Worm (Caenorhabditis elegans) whole organism, mixed stage, embryonic: ENCODE results near the gene mdt-21.
"Not testable (repeated sequence)": the region's sequence is repeated elsewhere in the genome, so short reads cannot be mapped to it uniquely, and the experiment has no call there.

Source experiments
- M03D4.4 ChIP-seq: sonication (generic microtip); optimal IDR thresholded peaks from 2 replicates; lab custom pipeline; 2017; ENCODE audit warnings: mild to moderate bottlenecking, missing genetic modification characterization, missing compliant biosample characterization
- bed-3 ChIP-seq: fragments of 200-800 bp; sonication (Bioruptor generic); optimal IDR thresholded peaks from 3 replicates; lab custom pipeline; 2018; ENCODE audit warnings: mild to moderate bottlenecking, missing genetic modification characterization, moderate library complexity, missing compliant biosample characterization
- blmp-1 ChIP-seq: fragments of 150-350 bp; optimal IDR thresholded peaks from 2 replicates; lab custom pipeline; 2014; ENCODE audit warnings: missing biosample characterization, missing genetic modification characterization
- ceh-39 ChIP-seq: fragments of 150-350 bp; optimal IDR thresholded peaks from 2 replicates; lab custom pipeline; 2014; ENCODE audit warnings: missing biosample characterization, missing genetic modification characterization
- ceh-43 ChIP-seq: fragments of 200-800 bp; sonication (Bioruptor generic); optimal IDR thresholded peaks from 2 replicates; lab custom pipeline; 2018; ENCODE audit warnings: mild to moderate bottlenecking, missing genetic modification characterization, moderate library complexity, missing compliant biosample characterization
- ceh-83 ChIP-seq: fragments of 200-800 bp; sonication (Bioruptor generic); optimal IDR thresholded peaks from 2 replicates; lab custom pipeline; 2018; ENCODE audit warnings: mild to moderate bottlenecking, missing genetic modification characterization, missing compliant biosample characterization
- ces-1 ChIP-seq: fragments of 150-350 bp; optimal IDR thresholded peaks from 2 replicates; lab custom pipeline; 2014; ENCODE audit warnings: missing biosample characterization, missing genetic modification reagents, missing genetic modification characterization
- cnd-1 ChIP-seq: fragments of 200-800 bp; sonication (Bioruptor generic); optimal IDR thresholded peaks from 2 replicates; lab custom pipeline; 2018; ENCODE audit warnings: mild to moderate bottlenecking, missing genetic modification characterization, missing compliant biosample characterization
- drap-1 ChIP-seq: fragments of 200-800 bp; sonication (Bioruptor generic); optimal IDR thresholded peaks from 3 replicates; lab custom pipeline; 2018; ENCODE audit warnings: mild to moderate bottlenecking, missing genetic modification characterization, missing compliant biosample characterization
- elt-1 ChIP-seq: sonication (generic microtip); optimal IDR thresholded peaks from 2 replicates; lab custom pipeline; 2017; ENCODE audit warnings: missing genetic modification characterization, mild to moderate bottlenecking, missing compliant biosample characterization, antibody characterized with exemption, moderate library complexity, borderline replicate concordance; ENCODE audit not compliant: insufficient read depth
- elt-3 ChIP-seq: fragments of 150-350 bp; optimal IDR thresholded peaks from 2 replicates; lab custom pipeline; 2014; ENCODE audit warnings: missing biosample characterization, missing genetic modification characterization
- flh-1 ChIP-seq: fragments of 200-800 bp; sonication (Bioruptor generic); optimal IDR thresholded peaks from 2 replicates; lab custom pipeline; 2018; ENCODE audit warnings: mild to moderate bottlenecking, missing genetic modification characterization, moderate library complexity, missing compliant biosample characterization
- lin-13 ChIP-seq: fragments of 150-350 bp; optimal IDR thresholded peaks from 2 replicates; lab custom pipeline; 2014; ENCODE audit warnings: missing biosample characterization, missing genetic modification characterization
- lin-32 ChIP-seq: fragments of 200-800 bp; sonication (Bioruptor generic); optimal IDR thresholded peaks from 2 replicates; lab custom pipeline; 2018; ENCODE audit warnings: mild to moderate bottlenecking, missing genetic modification characterization, missing compliant biosample characterization
- lsy-2 ChIP-seq: fragments of 150-350 bp; optimal IDR thresholded peaks from 2 replicates; lab custom pipeline; 2014; ENCODE audit warnings: missing biosample characterization, missing genetic modification characterization
- mab-5 ChIP-seq: fragments of 150-350 bp; optimal IDR thresholded peaks from 2 replicates; lab custom pipeline; 2014; ENCODE audit warnings: missing biosample characterization, missing genetic modification characterization
- mep-1 ChIP-seq: fragments of 150-350 bp; optimal IDR thresholded peaks from 2 replicates; lab custom pipeline; 2017; ENCODE audit warnings: missing biosample characterization, missing genetic modification reagents, missing genetic modification characterization, inconsistent platforms
- mls-2 ChIP-seq: sonication (generic microtip); optimal IDR thresholded peaks from 2 replicates; lab custom pipeline; 2016; ENCODE audit warnings: mild to moderate bottlenecking, missing genetic modification characterization, moderate library complexity, missing compliant biosample characterization
- nhr-12 ChIP-seq: fragments of 150-350 bp; optimal IDR thresholded peaks from 2 replicates; lab custom pipeline; 2014; ENCODE audit warnings: missing biosample characterization, missing genetic modification characterization
- nhr-2 ChIP-seq: fragments of 150-350 bp; optimal IDR thresholded peaks from 2 replicates; lab custom pipeline; 2014; ENCODE audit warnings: missing biosample characterization, missing genetic modification characterization
- nhr-28 ChIP-seq: fragments of 150-350 bp; optimal IDR thresholded peaks from 2 replicates; lab custom pipeline; 2014; ENCODE audit warnings: missing biosample characterization, missing genetic modification characterization
- nhr-76 ChIP-seq: sonication (generic microtip); optimal IDR thresholded peaks from 2 replicates; lab custom pipeline; 2017; ENCODE audit warnings: missing biosample characterization, missing genetic modification characterization
- pha-4 ChIP-seq: fragments of 150-350 bp; optimal IDR thresholded peaks from 2 replicates; lab custom pipeline; 2018; ENCODE audit warnings: missing biosample characterization, missing genetic modification reagents, missing genetic modification characterization
- sem-2 ChIP-seq: fragments of 200-800 bp; sonication (Bioruptor generic); optimal IDR thresholded peaks from 2 replicates; lab custom pipeline; 2018; ENCODE audit warnings: mild to moderate bottlenecking, missing genetic modification characterization, missing compliant biosample characterization
- snpc-4 ChIP-seq: fragments of 150-350 bp; optimal IDR thresholded peaks from 2 replicates; lab custom pipeline; 2014; ENCODE audit warnings: missing biosample characterization, missing genetic modification characterization
- sptf-1 ChIP-seq: sonication (generic microtip); optimal IDR thresholded peaks from 2 replicates; lab custom pipeline; 2017; ENCODE audit warnings: mild to moderate bottlenecking, missing genetic modification characterization, moderate library complexity, missing compliant biosample characterization
- tbx-8 ChIP-seq: fragments of 200-800 bp; sonication (Bioruptor generic); optimal IDR thresholded peaks from 2 replicates; lab custom pipeline; 2018; ENCODE audit warnings: mild to moderate bottlenecking, missing genetic modification characterization, moderate library complexity, missing compliant biosample characterization
- unc-39 ChIP-seq: fragments of 150-350 bp; optimal IDR thresholded peaks from 2 replicates; lab custom pipeline; 2014; ENCODE audit warnings: missing biosample characterization, missing genetic modification characterization
- zip-8 ChIP-seq: fragments of 150-350 bp; optimal IDR thresholded peaks from 2 replicates; lab custom pipeline; 2014; ENCODE audit warnings: missing biosample characterization, missing genetic modification characterization
- ztf-11 ChIP-seq: fragments of 150-350 bp; optimal IDR thresholded peaks from 2 replicates; lab custom pipeline; 2014; ENCODE audit warnings: missing biosample characterization, missing genetic modification characterization

Gene mdt-21

DNA sequence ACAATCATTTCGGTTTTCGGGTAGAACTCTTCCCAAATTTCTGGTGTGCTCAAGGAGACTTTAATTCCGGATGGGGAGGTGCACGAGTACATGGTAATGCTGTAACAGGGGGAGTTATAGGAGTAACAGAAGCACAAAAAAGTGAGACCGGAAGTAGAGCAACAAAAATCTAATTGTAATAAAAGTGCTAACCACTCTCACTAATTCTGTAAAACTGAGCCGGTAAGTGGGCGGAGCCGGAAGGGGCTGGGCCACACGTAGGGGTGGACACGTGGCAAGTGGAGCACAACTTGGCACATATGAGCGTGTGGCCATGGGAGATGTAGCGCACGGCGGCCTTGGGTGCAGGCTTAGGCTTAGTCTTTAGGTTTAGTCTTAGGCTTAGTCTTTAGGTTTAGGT lies 8.5 kb downstream of the mdt-21 start, which contains the start of gene tbx-38:
Gene tbx-38, minus strand, starts transcription at position 101 of the 400 bp plus-strand sequence.
- no peak for TF ChIP-seq nhr-28 (tag; lab: Kevin White, UChicago)
- no peak for TF ChIP-seq tbx-8 (GFP tag; lab: Kevin White, UChicago)
- no peak for TF ChIP-seq sptf-1 (tag; lab: Kevin White, UChicago)
- TF ChIP-seq unc-39: no peak
- TF ChIP-seq bed-3 (GFP tag; lab: Kevin White, UChicago): no peak
- TF ChIP-seq lsy-2 (tag; lab: Kevin White, UChicago): no peak
- TF ChIP-seq ceh-39 (tag; lab: Kevin White, UChicago): no peak
- no peak for TF ChIP-seq lin-13 (tag; lab: Kevin White, UChicago)
- TF ChIP-seq nhr-12: no peak
- no peak for TF ChIP-seq nhr-2 (tag; lab: Kevin White, UChicago)
- TF ChIP-seq cnd-1 (tag; lab: Kevin White, UChicago): no peak
- TF ChIP-seq mab-5 (tag; lab: Kevin White, UChicago): no peak
- TF ChIP-seq nhr-76 (tag; lab: Kevin White, UChicago): no peak
- TF ChIP-seq flh-1 (GFP tag; lab: Kevin White, UChicago): no peak
- no peak for TF ChIP-seq blmp-1 (tag; lab: Kevin White, UChicago)
- TF ChIP-seq M03D4.4: no peak
- no peak for TF ChIP-seq elt-3 (tag; lab: Kevin White, UChicago)
- no peak for TF ChIP-seq ceh-83 (GFP tag; lab: Kevin White, UChicago)
- no peak for TF ChIP-seq ces-1 (GFP tag; lab: Kevin White, UChicago)
- no peak for TF ChIP-seq pha-4 (tag; lab: Kevin White, UChicago)

DNA sequence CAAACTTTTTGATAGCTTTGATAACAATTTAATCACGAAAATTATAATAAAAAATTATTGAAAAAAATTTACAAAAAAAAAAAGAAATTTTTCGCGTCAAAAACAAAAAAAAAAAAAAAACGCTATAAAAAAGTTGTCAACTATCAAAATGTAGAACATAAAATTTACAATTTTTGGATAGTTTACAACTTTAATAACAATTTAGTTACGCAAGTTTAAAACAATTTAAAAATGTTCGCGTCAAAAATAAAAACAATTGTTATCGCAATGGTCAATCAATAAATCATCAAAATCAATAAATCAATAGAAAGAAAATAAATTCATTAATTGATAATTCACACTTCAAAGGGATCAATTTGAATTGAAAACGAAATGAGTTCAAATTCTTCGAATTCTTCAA lies 10.0 kb downstream of the mdt-21 start, which contains the start of gene C24H11.1:
Gene C24H11.1, plus strand, starts transcription at position 301 of the 400 bp plus-strand sequence.
- not testable (repeated sequence) for TF ChIP-seq elt-1; pha-4 (tag; lab: Kevin White, UChicago); drap-1 (GFP tag; lab: Kevin White, UChicago)

DNA sequence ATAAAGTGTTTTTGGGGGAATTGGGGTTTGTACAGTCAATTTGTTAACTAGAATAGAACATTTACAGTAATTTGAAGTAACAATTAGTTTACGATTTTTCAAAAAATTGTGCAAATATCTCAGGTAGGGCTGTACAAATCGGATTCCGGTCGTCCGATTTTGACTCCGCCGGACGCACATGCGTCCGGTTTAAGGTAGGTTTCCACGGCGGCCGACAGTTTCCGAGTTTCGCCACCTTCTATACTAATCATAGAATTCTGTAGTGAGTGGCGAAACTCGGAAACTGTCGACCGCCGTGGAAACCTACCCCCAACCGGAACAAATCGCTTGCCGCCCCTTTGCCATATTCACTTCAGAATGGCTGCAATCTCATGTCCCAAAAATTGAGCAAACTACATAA lies 12.1 kb downstream of the mdt-21 start:
- no peak for TF ChIP-seq zip-8
- TF ChIP-seq ztf-11 (tag; lab: Kevin White, UChicago): no peak
- TF ChIP-seq tbx-8 (GFP tag; lab: Kevin White, UChicago): no peak
- no peak for TF ChIP-seq sptf-1 (tag; lab: Kevin White, UChicago)
- TF ChIP-seq unc-39: no peak
- TF ChIP-seq mep-1: no peak
- no peak for TF ChIP-seq elt-3 (tag; lab: Kevin White, UChicago)
- TF ChIP-seq mls-2 (tag; lab: Kevin White, UChicago): no peak
- no peak for TF ChIP-seq lin-13 (tag; lab: Kevin White, UChicago)
- TF ChIP-seq ces-1 (GFP tag; lab: Kevin White, UChicago): no peak
- TF ChIP-seq nhr-12: no peak
- TF ChIP-seq ceh-39 (tag; lab: Kevin White, UChicago): no peak
- TF ChIP-seq lin-32: no peak
- no peak for TF ChIP-seq blmp-1 (tag; lab: Kevin White, UChicago)
- TF ChIP-seq ceh-43 (GFP tag; lab: Kevin White, UChicago): no peak

DNA sequence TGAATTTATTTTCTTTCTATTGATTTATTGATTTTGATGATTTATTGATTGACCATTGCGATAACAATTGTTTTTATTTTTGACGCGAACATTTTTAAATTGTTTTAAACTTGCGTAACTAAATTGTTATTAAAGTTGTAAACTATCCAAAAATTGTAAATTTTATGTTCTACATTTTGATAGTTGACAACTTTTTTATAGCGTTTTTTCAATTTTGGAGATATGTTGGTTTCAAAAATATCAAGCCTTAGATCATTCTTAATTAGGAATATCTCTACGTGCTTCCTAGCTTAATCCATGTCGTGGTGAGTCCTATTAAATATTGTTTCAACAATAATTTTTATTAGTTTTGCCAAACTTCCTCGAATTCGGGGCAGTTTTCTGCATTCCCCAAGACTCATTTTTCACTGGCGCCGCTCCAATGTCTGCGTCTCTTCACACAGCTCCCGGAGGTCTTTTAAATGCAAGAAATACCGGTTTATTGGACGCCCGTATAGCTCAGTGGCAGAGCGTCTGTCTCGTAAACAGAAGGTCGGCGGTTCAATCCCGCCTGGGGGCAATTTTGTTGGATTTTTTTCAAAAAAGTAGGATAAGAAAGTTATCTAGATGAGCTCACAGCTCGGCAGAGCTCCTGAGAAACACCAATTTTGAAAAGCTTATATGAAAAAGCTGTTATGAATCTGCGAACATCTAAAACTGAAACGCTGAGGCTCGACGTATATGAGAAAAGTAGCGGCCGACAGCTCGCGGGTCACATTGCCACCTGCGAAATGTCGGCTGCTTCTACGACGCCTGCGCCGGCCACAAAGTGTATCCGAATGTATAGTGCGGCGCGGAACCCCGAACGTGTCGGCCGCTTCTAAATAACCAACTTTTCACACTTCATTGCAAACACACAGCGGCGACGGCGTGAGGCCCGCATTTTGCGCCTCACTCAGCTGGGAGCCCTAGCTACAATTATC lies 15.2 kb downstream of the mdt-21 start, which contains the start of gene C24H11.2:
Gene C24H11.2, minus strand, starts transcription at position 51 of the 962 bp plus-strand sequence.
- peak; percentile 40 for TF ChIP-seq sptf-1 (tag; lab: Kevin White, UChicago)
- peak; percentile 35 for TF ChIP-seq bed-3 (GFP tag; lab: Kevin White, UChicago)
- TF ChIP-seq ceh-43 (GFP tag; lab: Kevin White, UChicago): peak; percentile 27
- TF ChIP-seq M03D4.4: peak; percentile 34
- TF ChIP-seq drap-1 (GFP tag; lab: Kevin White, UChicago): peak; percentile 11

DNA sequence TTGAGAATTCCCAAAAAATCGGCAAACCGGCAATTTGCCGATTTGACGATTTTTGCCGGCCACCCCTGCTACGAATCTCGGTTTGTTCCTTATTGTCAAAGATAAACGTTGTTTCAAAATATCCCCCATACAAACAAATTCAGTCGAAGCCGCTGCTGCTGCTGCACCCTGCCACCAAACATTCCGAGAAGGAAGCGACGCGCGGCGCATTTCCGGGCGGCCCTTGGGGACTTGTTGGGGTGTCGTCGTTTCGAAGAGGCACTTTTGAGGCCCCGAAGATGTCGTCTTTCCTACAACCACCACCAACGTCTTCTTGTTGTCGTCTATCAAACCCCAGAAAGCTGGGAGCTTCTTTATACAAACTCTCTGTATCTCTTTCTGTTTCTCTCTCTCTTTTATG lies 17.0 kb downstream of the mdt-21 start:
- TF ChIP-seq sptf-1 (tag; lab: Kevin White, UChicago) (peak; percentile 4), ztf-11 (tag; lab: Kevin White, UChicago) (no peak), snpc-4 (tag; lab: Kevin White, UChicago) (no peak), unc-39 (no peak), lsy-2 (tag; lab: Kevin White, UChicago) (no peak), sem-2 (no peak), M03D4.4 (no peak)
